Worm (Caenorhabditis elegans): ENCODE results near the gene fcmt-1.

ce11 chrII:11710771-11711170 is 1.4 kb upstream of the fcmt-1 start:
- TF ChIP-seq fkh-8 (tag; optimal IDR thresholded peaks at IDR 0.05) = no peak
- TF ChIP-seq unc-30 (tag; optimal IDR thresholded peaks at IDR 0.05) = no peak
- TF ChIP-seq fkh-10 (GFP tag; optimal IDR thresholded peaks at IDR 0.05) = no peak
- no peak for TF ChIP-seq isw-1 (GFP tag; IDR thresholded peaks at IDR 0.05)
- no peak for TF ChIP-seq pqm-1 (tag; optimal IDR thresholded peaks at IDR 0.05)

Measured in whole organism, L1 larva.